Fruit fly (Drosophila melanogaster) whole organism, embryonic: ENCODE results near the gene Shc.

Experiments used
- Antp ChIP-seq: fragments of 200-800 bp; sonication (Bioruptor generic); optimal IDR thresholded peaks from 3 replicates; lab custom pipeline; 2016; ENCODE audit warnings: missing biosample characterization, missing genetic modification characterization
- B-H1 ChIP-seq: fragments of 200-800 bp; sonication (Bioruptor generic); IDR thresholded peaks from 3 replicates; pipeline ENCODE4 v1.3.6; 2022; ENCODE audit warnings: missing biosample characterization, missing genetic modification characterization
- CG11560 ChIP-seq: fragments of 200-800 bp; sonication (Bioruptor generic); IDR thresholded peaks from 3 replicates; pipeline ENCODE4 v1.3.6; 2022; ENCODE audit warnings: missing biosample characterization, missing genetic modification characterization
- CG12659 ChIP-seq: fragments of 200-800 bp; sonication (Bioruptor generic); optimal IDR thresholded peaks from 3 replicates; lab custom pipeline; 2017; ENCODE audit warnings: mild to moderate bottlenecking, missing biosample characterization, missing genetic modification reagents, missing genetic modification characterization
- CG14860 ChIP-seq: fragments of 200-800 bp; sonication (Bioruptor generic); IDR thresholded peaks from 3 replicates; pipeline ENCODE4 v1.3.6; 2022; ENCODE audit warnings: missing biosample characterization, missing genetic modification characterization; ENCODE audit not compliant: partially characterized antibody
- CG17385 ChIP-seq: fragments of 200-800 bp; sonication (Bioruptor generic); optimal IDR thresholded peaks from 3 replicates; lab custom pipeline; 2018; ENCODE audit warnings: missing biosample characterization, mild to moderate bottlenecking, missing genetic modification characterization
- CG1792 ChIP-seq: fragments of 200-800 bp; sonication (Bioruptor generic); optimal IDR thresholded peaks from 2 replicates; lab custom pipeline; 2016; ENCODE audit warnings: missing biosample characterization, missing genetic modification characterization
- CG1832 ChIP-seq: fragments of 200-800 bp; sonication (Bioruptor generic); optimal IDR thresholded peaks from 2 replicates; lab custom pipeline; 2017; ENCODE audit warnings: missing biosample characterization, mild to moderate bottlenecking, missing genetic modification characterization, inconsistent platforms
- CG18599 ChIP-seq: fragments of 200-800 bp; sonication (Bioruptor generic); optimal IDR thresholded peaks from 3 replicates; lab custom pipeline; 2017; ENCODE audit warnings: missing biosample characterization, missing genetic modification characterization, mild to moderate bottlenecking, moderate library complexity, missing genetic modification reagents
- CG18764 ChIP-seq: fragments of 200-800 bp; sonication (Bioruptor generic); optimal IDR thresholded peaks from 3 replicates; lab custom pipeline; 2016; ENCODE audit warnings: missing biosample characterization, missing genetic modification characterization
- CG4854 ChIP-seq: fragments of 200-800 bp; sonication (Bioruptor generic); optimal IDR thresholded peaks from 2 replicates; lab custom pipeline; 2016; ENCODE audit warnings: missing biosample characterization, missing genetic modification characterization, inconsistent platforms
- CG7556 ChIP-seq: fragments of 200-800 bp; sonication (Bioruptor generic); optimal IDR thresholded peaks from 2 replicates; lab custom pipeline; 2017; ENCODE audit warnings: missing biosample characterization, mild to moderate bottlenecking, missing genetic modification characterization
- Dref ChIP-seq: fragments of 200-800 bp; sonication (Bioruptor generic); IDR thresholded peaks from 2 replicates; pipeline ENCODE4 v1.3.6; 2022; ENCODE audit warnings: missing biosample characterization, missing genetic modification characterization
- ERR ChIP-seq: fragments of 200-800 bp; sonication (Bioruptor generic); optimal IDR thresholded peaks from 2 replicates; lab custom pipeline; 2016; ENCODE audit warnings: missing biosample characterization, missing genetic modification characterization
- Gug ChIP-seq: fragments of 200-800 bp; sonication (Bioruptor generic); IDR thresholded peaks from 4 replicates; pipeline ENCODE4 v1.3.6; 2022; ENCODE audit warnings: missing biosample characterization, missing genetic modification characterization
- HLH54F ChIP-seq: fragments of 200-800 bp; sonication (Bioruptor generic); optimal IDR thresholded peaks from 3 replicates; lab custom pipeline; 2016; ENCODE audit warnings: missing biosample characterization, missing genetic modification characterization
- NFAT ChIP-seq: fragments of 200-800 bp; sonication (Bioruptor generic); IDR thresholded peaks from 2 replicates; pipeline ENCODE4 v1.3.6; 2022; ENCODE audit warnings: missing biosample characterization, missing genetic modification characterization
- Nf-YC ChIP-seq: fragments of 200-800 bp; optimal IDR thresholded peaks from 3 replicates; lab custom pipeline; 2019; ENCODE audit warnings: missing biosample characterization, mild to moderate bottlenecking, missing genetic modification characterization, moderate library complexity
- Oli ChIP-seq: fragments of 200-800 bp; sonication (Bioruptor generic); optimal IDR thresholded peaks from 2 replicates; lab custom pipeline; 2018; ENCODE audit warnings: missing biosample characterization, mild to moderate bottlenecking, missing genetic modification characterization, moderate library complexity
- Ptx1 ChIP-seq: fragments of 200-800 bp; sonication (Bioruptor generic); IDR thresholded peaks from 2 replicates; pipeline ENCODE4 v1.3.6; 2022; ENCODE audit warnings: missing biosample characterization, missing genetic modification characterization
- Rfx ChIP-seq: fragments of 200-800 bp; sonication (Bioruptor generic); IDR thresholded peaks from 2 replicates; pipeline ENCODE4 v1.3.6; 2022; ENCODE audit warnings: missing biosample characterization, missing genetic modification characterization
- Sry-β ChIP-seq: fragments of 200-800 bp; sonication (Bioruptor generic); optimal IDR thresholded peaks from 2 replicates; lab custom pipeline; 2018; ENCODE audit warnings: missing biosample characterization, mild to moderate bottlenecking, missing genetic modification characterization, moderate library complexity
- Ssrp ChIP-seq: fragments of 200-800 bp; sonication (Bioruptor generic); optimal IDR thresholded peaks from 2 replicates; lab custom pipeline; 2018; ENCODE audit warnings: missing biosample characterization, mild to moderate bottlenecking, missing genetic modification characterization, moderate library complexity
- Xbp1 ChIP-seq: fragments of 200-800 bp; sonication (Bioruptor generic); optimal IDR thresholded peaks from 3 replicates; lab custom pipeline; 2016; ENCODE audit warnings: missing biosample characterization, mild to moderate bottlenecking, missing genetic modification characterization
- cg ChIP-seq: fragments of 200-800 bp; sonication (Bioruptor generic); optimal IDR thresholded peaks from 3 replicates; lab custom pipeline; 2019; ENCODE audit warnings: missing biosample characterization, mild to moderate bottlenecking, missing genetic modification characterization, moderate library complexity
- crp ChIP-seq, 2 experiments: fragments of 200-800 bp; sonication (Bioruptor generic); optimal IDR thresholded peaks; 2 replicates in 1 of 2; 3 replicates in 1 of 2; lab custom pipeline; 2017; ENCODE audit warnings: missing biosample characterization in 2 of 2, missing genetic modification characterization in 2 of 2, mild to moderate bottlenecking in 1 of 2, moderate library complexity in 1 of 2
- dati ChIP-seq: fragments of 200-800 bp; sonication (Bioruptor generic); IDR thresholded peaks from 2 replicates; pipeline ENCODE4 v1.3.6; 2022; ENCODE audit warnings: missing biosample characterization, missing genetic modification characterization
- dmrt11E ChIP-seq: fragments of 200-800 bp; sonication (Bioruptor generic); optimal IDR thresholded peaks from 3 replicates; lab custom pipeline; 2018; ENCODE audit warnings: missing biosample characterization, mild to moderate bottlenecking, missing genetic modification characterization, moderate library complexity
- ewg ChIP-seq: fragments of 200-800 bp; sonication (Bioruptor generic); optimal IDR thresholded peaks from 3 replicates; lab custom pipeline; 2017; ENCODE audit warnings: mild to moderate bottlenecking, missing biosample characterization, missing genetic modification reagents, missing genetic modification characterization
- fd64A ChIP-seq: fragments of 200-800 bp; sonication (Bioruptor generic); optimal IDR thresholded peaks from 3 replicates; lab custom pipeline; 2018; ENCODE audit warnings: missing biosample characterization, mild to moderate bottlenecking, missing genetic modification characterization
- fd96Cb ChIP-seq: fragments of 200-800 bp; sonication (Bioruptor generic); optimal IDR thresholded peaks from 2 replicates; lab custom pipeline; 2018; ENCODE audit warnings: missing biosample characterization, mild to moderate bottlenecking, missing genetic modification characterization, moderate library complexity
- fru ChIP-seq: fragments of >200 bp; optimal IDR thresholded peaks from 2 replicates; lab custom pipeline; 2017
- hbn ChIP-seq: fragments of 200-800 bp; sonication (Bioruptor generic); IDR thresholded peaks from 2 replicates; pipeline ENCODE4 v1.3.6; 2022; ENCODE audit warnings: missing biosample characterization, missing genetic modification characterization; ENCODE audit not compliant: partially characterized antibody
- luna ChIP-seq: fragments of 200-800 bp; sonication (Bioruptor generic); optimal IDR thresholded peaks from 2 replicates; lab custom pipeline; 2016; ENCODE audit warnings: missing biosample characterization, missing genetic modification characterization
- nau ChIP-seq: fragments of 200-800 bp; sonication (Bioruptor generic); optimal IDR thresholded peaks from 3 replicates; lab custom pipeline; 2017; ENCODE audit warnings: missing biosample characterization, mild to moderate bottlenecking, missing genetic modification characterization, missing genetic modification reagents
- otp ChIP-seq: fragments of 200-800 bp; sonication (Bioruptor generic); IDR thresholded peaks from 3 replicates; pipeline ENCODE4, ENCODE4 v1.3.6; 2022; ENCODE audit warnings: missing biosample characterization, missing genetic modification characterization
- pan ChIP-seq, 4 experiments: fragments of >200 bp in 3 of 4; fragments of 200-800 bp in 1 of 4; sonication (Bioruptor generic) in 1 of 4; optimal IDR thresholded peaks in 3 of 4; IDR thresholded peaks in 1 of 4; 2 replicates each; pipeline versions ENCODE4 v1.3.6 to Lab custom; 2017 to 2022; ENCODE audit warnings: missing biosample characterization in 2 of 4, missing genetic modification characterization in 2 of 4, mixed read lengths in 1 of 4
- phol ChIP-seq: fragments of 200-800 bp; sonication (Bioruptor generic); optimal IDR thresholded peaks from 3 replicates; lab custom pipeline; 2018; ENCODE audit warnings: missing biosample characterization, mild to moderate bottlenecking, missing genetic modification characterization, moderate library complexity
- pzg ChIP-seq: fragments of 200-800 bp; sonication (Bioruptor generic); optimal IDR thresholded peaks from 3 replicates; lab custom pipeline; 2018; ENCODE audit warnings: missing biosample characterization, mild to moderate bottlenecking, missing genetic modification characterization, moderate library complexity
- sc ChIP-seq, 3 experiments: fragments of >200 bp in 2 of 3; fragments of 200-800 bp in 1 of 3; sonication (Bioruptor generic) in 1 of 3; optimal IDR thresholded peaks; 2 replicates in 2 of 3; 3 replicates in 1 of 3; lab custom pipeline; 2017; ENCODE audit warnings: mild to moderate bottlenecking in 1 of 3, missing biosample characterization in 1 of 3, missing genetic modification characterization in 1 of 3, missing genetic modification reagents in 1 of 3
- schlank ChIP-seq: fragments of 200-800 bp; sonication (Bioruptor generic); optimal IDR thresholded peaks from 2 replicates; lab custom pipeline; 2018; ENCODE audit warnings: missing biosample characterization, mild to moderate bottlenecking, missing genetic modification characterization
- shn ChIP-seq: fragments of 200-800 bp; sonication (Bioruptor generic); optimal IDR thresholded peaks from 3 replicates; lab custom pipeline; 2016; ENCODE audit warnings: missing biosample characterization, missing genetic modification characterization
- sim ChIP-seq: fragments of 200-800 bp; sonication (Bioruptor generic); IDR thresholded peaks from 2 replicates; pipeline ENCODE4 v1.3.6; 2022; ENCODE audit warnings: missing biosample characterization, missing genetic modification characterization
- sug ChIP-seq: fragments of 200-800 bp; optimal IDR thresholded peaks from 2 replicates; lab custom pipeline; 2019; ENCODE audit warnings: missing biosample characterization, mild to moderate bottlenecking, missing genetic modification characterization, moderate library complexity
- vvl ChIP-seq: fragments of 200-800 bp; sonication (Bioruptor generic); IDR thresholded peaks from 2 replicates; pipeline ENCODE4 v1.3.6; 2022; ENCODE audit warnings: missing biosample characterization, missing genetic modification characterization
- wek ChIP-seq: fragments of 200-800 bp; sonication (Bioruptor generic); optimal IDR thresholded peaks from 3 replicates; lab custom pipeline; 2018; ENCODE audit warnings: missing biosample characterization, mild to moderate bottlenecking, missing genetic modification characterization, moderate library complexity

Shc gene

DNA sequence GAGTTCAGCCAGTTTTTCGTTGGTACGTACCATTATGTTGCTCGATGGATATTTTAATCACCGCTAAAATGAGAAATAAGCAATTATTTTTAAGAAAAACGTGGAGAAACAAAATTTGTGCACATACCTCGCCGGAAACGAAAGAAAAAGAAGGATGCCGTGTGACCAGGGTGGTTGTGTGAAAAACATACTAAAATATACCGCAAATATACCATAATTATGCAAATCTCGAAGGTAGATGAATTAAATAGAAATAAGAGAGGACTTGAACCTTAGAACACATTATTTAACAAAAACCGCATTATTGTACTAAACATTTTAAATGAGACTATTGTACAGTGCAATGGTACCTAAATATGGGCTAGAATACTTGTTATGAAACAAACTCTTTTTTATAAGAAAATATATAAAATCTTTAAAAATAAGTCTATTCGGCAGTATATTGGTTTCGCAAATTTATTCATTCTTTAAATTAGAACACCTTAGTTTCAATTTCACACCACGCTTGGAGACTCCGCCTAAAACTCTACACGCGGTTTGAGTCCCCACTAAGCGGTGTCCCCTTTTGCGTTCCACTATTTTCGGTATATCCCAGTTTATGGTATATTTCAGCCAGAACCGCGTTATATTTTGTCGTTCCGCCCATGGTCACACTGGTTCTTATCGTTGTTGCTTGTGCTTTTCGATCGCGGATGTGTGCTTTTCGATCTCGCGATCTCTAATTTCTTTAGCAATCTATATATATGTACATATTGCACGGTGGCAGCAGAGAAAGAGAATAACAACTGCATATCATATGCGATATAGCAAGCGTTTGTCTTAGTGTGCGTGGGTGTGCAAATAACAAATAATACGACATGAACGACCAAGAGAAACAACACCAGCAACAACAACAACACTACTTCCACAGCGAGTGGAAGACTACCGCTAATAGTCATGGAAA lies 3.1 kb downstream of the Shc start, which contains the start of the genes RpS17 and MTF-1 (continued):
- TF ChIP-seq HLH54F (no peak), sim (0 out of 2 replicates have a peak, but pooled peaks have one; percentile 16), CG18764 (GFP tag; lab: Kevin White, UChicago) (no peak), shn (GFP tag; lab: Kevin White, UChicago) (peak; percentile 2), wek (GFP tag; lab: Kevin White, UChicago) (peak; percentile 98), CG1832 (GFP tag; lab: Kevin White, UChicago) (no peak), CG1792 (no peak), ewg (GFP tag; lab: Kevin White, UChicago) (no peak), Gug (GFP tag; lab: Robert Waterston, UW) (no peak), Rfx (GFP tag; lab: Robert Waterston, UW) (peak; percentile 70), phol (peak; percentile 44), nau (GFP tag; lab: Kevin White, UChicago) (peak; percentile 65), schlank (tag; lab: Kevin White, UChicago) (peak; percentile 46), B-H1 (GFP tag; lab: Robert Waterston, UW) (peak; percentile 12; the same call in 1 of the 3 replicates), NFAT (peak; percentile 57; the same call in 1 of the 2 replicates), CG12659 (GFP tag; lab: Kevin White, UChicago) (peak; percentile 67), dmrt11E (tag; lab: Kevin White, UChicago) (peak; percentile 44), fd96Cb (tag; lab: Kevin White, UChicago) (no peak), CG17385 (peak; percentile 71), pzg (peak; percentile 87), pan (optimal IDR thresholded peaks at IDR 0.05; lab: Kevin White, UChicago) (no peak), pan (GFP tag; optimal IDR thresholded peaks at IDR 0.05 in 1 of 2, IDR thresholded peaks at IDR 0.05 in 1 of 2) (peak in 1 of 2 experiments; percentile 69), CG7556 (GFP tag; lab: Kevin White, UChicago) (peak; percentile 22), Xbp1 (GFP tag; lab: Kevin White, UChicago) (peak; percentile 41), dati (GFP tag; lab: Robert Waterston, UW) (no peak), CG14860 (GFP tag; lab: Robert Waterston, UW) (no peak), Ssrp (no peak), ERR (no peak), sc (optimal IDR thresholded peaks at IDR 0.05; lab: Kevin White, UChicago) (no peak), sc (GFP tag; optimal IDR thresholded peaks at IDR 0.05; lab: Kevin White, UChicago) (peak; percentile 23), CG11560 (tag; lab: Robert Waterston, UW) (no peak), Sry-β (no peak), CG18599 (GFP tag; lab: Kevin White, UChicago) (peak; percentile 44), Dref (peak; percentile 9; the same call in 1 of the 2 replicates), fru (lab: Kevin White, UChicago) (no peak), Oli (tag; lab: Kevin White, UChicago) (peak; percentile 40), Nf-YC (peak; percentile 27), CG4854 (GFP tag; lab: Kevin White, UChicago) (no peak), otp (GFP tag; lab: Robert Waterston, UW) (peak; percentile 46; the same call in 1 of the 3 replicates), vvl (peak; percentile 93), sug (tag; lab: Kevin White, UChicago) (peak; percentile 19), crp (GFP tag; optimal IDR thresholded peaks at IDR 0.05; lab: Kevin White, UChicago) (no peak), luna (GFP tag; lab: Kevin White, UChicago) (peak; percentile 7), Antp (GFP tag; lab: Kevin White, UChicago) (no peak), hbn (GFP tag; lab: Robert Waterston, UW) (no peak), fd64A (peak; percentile 21), Ptx1 (GFP tag; lab: Robert Waterston, UW) (peak; percentile 33; the same call in 1 of the 2 replicates), cg (GFP tag; lab: Kevin White, UChicago) (peak; percentile 14)
